Fruit fly (Drosophila melanogaster) whole organism, embryonic: ENCODE results near the gene superdeath.

ENCODE experiments used
- CG10209 ChIP-seq: fragments of 200-800 bp; sonication (Bioruptor generic); optimal IDR thresholded peaks from 3 replicates; lab custom pipeline; 2017; ENCODE audit warnings: missing biosample characterization, mild to moderate bottlenecking, missing genetic modification characterization, missing genetic modification reagents
- CG10267 ChIP-seq: fragments of 200-800 bp; sonication (Bioruptor generic); optimal IDR thresholded peaks from 2 replicates; lab custom pipeline; 2018; ENCODE audit warnings: missing biosample characterization, mild to moderate bottlenecking, missing genetic modification characterization, moderate library complexity
- CG11560 ChIP-seq: fragments of 200-800 bp; sonication (Bioruptor generic); IDR thresholded peaks from 3 replicates; pipeline ENCODE4 v1.3.6; 2022; ENCODE audit warnings: missing biosample characterization, missing genetic modification characterization
- CG12236 ChIP-seq: fragments of 200-800 bp; sonication (Bioruptor generic); optimal IDR thresholded peaks from 2 replicates; lab custom pipeline; 2016; ENCODE audit warnings: missing biosample characterization, missing genetic modification characterization
- CG13775 ChIP-seq: fragments of 200-800 bp; sonication (Bioruptor generic); optimal IDR thresholded peaks from 3 replicates; lab custom pipeline; 2017; ENCODE audit warnings: missing biosample characterization, mild to moderate bottlenecking, missing genetic modification characterization
- CG16863 ChIP-seq: fragments of 200-800 bp; sonication (Bioruptor generic); optimal IDR thresholded peaks from 3 replicates; lab custom pipeline; 2016; ENCODE audit warnings: missing biosample characterization, missing genetic modification characterization
- CG30431 ChIP-seq: fragments of 200-800 bp; sonication (Bioruptor generic); optimal IDR thresholded peaks from 2 replicates; lab custom pipeline; 2017; ENCODE audit warnings: missing biosample characterization, missing genetic modification characterization
- CG3065 ChIP-seq: fragments of 200-800 bp; sonication (Bioruptor generic); optimal IDR thresholded peaks from 2 replicates; lab custom pipeline; 2016; ENCODE audit warnings: missing biosample characterization, missing genetic modification characterization
- CG31224 ChIP-seq: fragments of 200-800 bp; sonication (Bioruptor generic); IDR thresholded peaks from 2 replicates; pipeline ENCODE4 v1.3.6; 2022; ENCODE audit warnings: missing biosample characterization, missing genetic modification characterization
- CG4820 ChIP-seq: fragments of 200-800 bp; sonication (Bioruptor generic); optimal IDR thresholded peaks from 3 replicates; lab custom pipeline; 2016; ENCODE audit warnings: missing biosample characterization, missing genetic modification characterization
- CG6175 ChIP-seq: fragments of 200-800 bp; sonication (Bioruptor generic); IDR thresholded peaks from 3 replicates; pipeline ENCODE4 v1.3.6; 2022; ENCODE audit warnings: missing biosample characterization, missing genetic modification characterization
- CG6254 ChIP-seq: fragments of 200-800 bp; sonication (Bioruptor generic); optimal IDR thresholded peaks from 3 replicates; lab custom pipeline; 2017; ENCODE audit warnings: mild to moderate bottlenecking, missing biosample characterization, missing genetic modification reagents, missing genetic modification characterization
- CG6813 ChIP-seq: fragments of 200-800 bp; sonication (Bioruptor generic); optimal IDR thresholded peaks from 2 replicates; lab custom pipeline; 2017; ENCODE audit warnings: missing biosample characterization, missing genetic modification characterization, mild to moderate bottlenecking, moderate library complexity, missing genetic modification reagents
- CG7357 ChIP-seq: fragments of 200-800 bp; sonication (Bioruptor generic); IDR thresholded peaks from 3 replicates; pipeline ENCODE4 v1.3.6; 2022; ENCODE audit warnings: missing biosample characterization, missing genetic modification characterization
- CG7372 ChIP-seq: fragments of 200-800 bp; sonication (Bioruptor generic); IDR thresholded peaks from 2 replicates; pipeline ENCODE4 v1.3.6; 2022; ENCODE audit warnings: missing biosample characterization, missing genetic modification characterization
- CG7963 ChIP-seq: fragments of 200-800 bp; sonication (Bioruptor generic); IDR thresholded peaks from 3 replicates; pipeline ENCODE4 v1.3.6; 2022; ENCODE audit warnings: missing biosample characterization, missing genetic modification characterization; ENCODE audit not compliant: partially characterized antibody
- CG9437 ChIP-seq: fragments of 200-800 bp; sonication (Bioruptor generic); optimal IDR thresholded peaks from 2 replicates; lab custom pipeline; 2018; ENCODE audit warnings: missing biosample characterization, mild to moderate bottlenecking, missing genetic modification characterization
- Dad ChIP-seq: fragments of 200-800 bp; sonication (Bioruptor generic); optimal IDR thresholded peaks from 3 replicates; lab custom pipeline; 2016; ENCODE audit warnings: missing biosample characterization, missing genetic modification characterization
- Dip2 ChIP-seq: fragments of 200-800 bp; sonication (Bioruptor generic); IDR thresholded peaks from 2 replicates; pipeline ENCODE4 v1.3.6; 2022; ENCODE audit warnings: missing biosample characterization, missing genetic modification characterization
- Dll ChIP-seq: fragments of 200-800 bp; sonication (Bioruptor generic); IDR thresholded peaks from 4 replicates; pipeline ENCODE4 v1.3.6; 2022; ENCODE audit warnings: missing biosample characterization, missing genetic modification characterization; ENCODE audit not compliant: partially characterized antibody
- Doc2 ChIP-seq: fragments of 200-800 bp; sonication (Bioruptor generic); IDR thresholded peaks from 2 replicates; pipeline ENCODE4 v1.3.6; 2022; ENCODE audit warnings: missing biosample characterization, missing genetic modification characterization
- Fer1 ChIP-seq: fragments of 200-800 bp; sonication (Bioruptor generic); optimal IDR thresholded peaks from 2 replicates; lab custom pipeline; 2017; ENCODE audit warnings: missing biosample characterization, mild to moderate bottlenecking, missing genetic modification characterization
- Gsc ChIP-seq: fragments of 200-800 bp; sonication (Bioruptor generic); IDR thresholded peaks from 2 replicates; pipeline ENCODE4 v1.3.6; 2022; ENCODE audit warnings: missing biosample characterization, missing genetic modification characterization
- H2.0 ChIP-seq: fragments of 200-800 bp; sonication (Bioruptor generic); IDR thresholded peaks from 2 replicates; pipeline ENCODE4 v1.3.6; 2022; ENCODE audit warnings: missing biosample characterization, missing genetic modification characterization
- Hand ChIP-seq: fragments of 200-800 bp; sonication (Bioruptor generic); optimal IDR thresholded peaks from 2 replicates; lab custom pipeline; 2017; ENCODE audit warnings: mild to moderate bottlenecking, missing biosample characterization, missing genetic modification reagents, missing genetic modification characterization
- MTF-1 ChIP-seq: fragments of 200-800 bp; sonication (Bioruptor generic); optimal IDR thresholded peaks from 2 replicates; lab custom pipeline; 2018; ENCODE audit warnings: missing biosample characterization, mild to moderate bottlenecking, missing genetic modification characterization, borderline replicate concordance
- Mad ChIP-seq: fragments of 200-800 bp; sonication (Bioruptor generic); optimal IDR thresholded peaks from 2 replicates; lab custom pipeline; 2016; ENCODE audit warnings: missing biosample characterization, missing genetic modification characterization
- Max ChIP-seq: fragments of 200-800 bp; sonication (Bioruptor generic); optimal IDR thresholded peaks from 2 replicates; lab custom pipeline; 2016; ENCODE audit warnings: missing biosample characterization, mild to moderate bottlenecking, missing genetic modification characterization
- Six4 ChIP-seq: fragments of 200-800 bp; sonication (Bioruptor generic); optimal IDR thresholded peaks from 2 replicates; lab custom pipeline; 2016; ENCODE audit warnings: missing biosample characterization, missing genetic modification characterization
- Sox100B ChIP-seq: fragments of 200-800 bp; sonication (Bioruptor generic); optimal IDR thresholded peaks from 3 replicates; lab custom pipeline; 2018; ENCODE audit warnings: missing biosample characterization, mild to moderate bottlenecking, missing genetic modification characterization
- caup ChIP-seq: fragments of 200-800 bp; sonication (Bioruptor generic); optimal IDR thresholded peaks from 3 replicates; lab custom pipeline; 2017; ENCODE audit warnings: missing biosample characterization, mild to moderate bottlenecking, missing genetic modification characterization, moderate library complexity; ENCODE audit not compliant: severe bottlenecking
- chm ChIP-seq: fragments of 200-800 bp; sonication (Bioruptor generic); IDR thresholded peaks from 2 replicates; pipeline ENCODE4 v1.3.6; 2022; ENCODE audit warnings: missing biosample characterization, missing genetic modification characterization
- dm ChIP-seq: fragments of 200-800 bp; sonication (Bioruptor generic); optimal IDR thresholded peaks from 3 replicates; lab custom pipeline; 2016; ENCODE audit warnings: missing biosample characterization, missing genetic modification characterization
- dysf ChIP-seq: fragments of 200-800 bp; sonication (Bioruptor generic); IDR thresholded peaks from 3 replicates; pipeline ENCODE4 v1.3.6; 2022; ENCODE audit warnings: missing biosample characterization, missing genetic modification characterization
- eyg ChIP-seq: fragments of 200-800 bp; sonication (Bioruptor generic); optimal IDR thresholded peaks from 3 replicates; lab custom pipeline; 2016; ENCODE audit warnings: missing biosample characterization, missing genetic modification characterization
- fd96Cb ChIP-seq: fragments of 200-800 bp; sonication (Bioruptor generic); optimal IDR thresholded peaks from 2 replicates; lab custom pipeline; 2018; ENCODE audit warnings: missing biosample characterization, mild to moderate bottlenecking, missing genetic modification characterization, moderate library complexity
- ftz-f1 ChIP-seq: fragments of 200-800 bp; sonication (Bioruptor generic); optimal IDR thresholded peaks from 2 replicates; lab custom pipeline; 2016; ENCODE audit warnings: missing biosample characterization, missing genetic modification characterization
- gcm ChIP-seq: fragments of 200-800 bp; sonication (Bioruptor generic); optimal IDR thresholded peaks from 2 replicates; lab custom pipeline; 2019; ENCODE audit warnings: missing biosample characterization, mild to moderate bottlenecking, missing genetic modification characterization, moderate library complexity
- ind ChIP-seq: fragments of 200-800 bp; sonication (Bioruptor generic); optimal IDR thresholded peaks from 3 replicates; lab custom pipeline; 2016; ENCODE audit warnings: missing biosample characterization, missing genetic modification characterization
- nerfin-1 ChIP-seq: fragments of 200-800 bp; sonication (Bioruptor generic); optimal IDR thresholded peaks from 3 replicates; lab custom pipeline; 2019; ENCODE audit warnings: missing biosample characterization, mild to moderate bottlenecking, missing genetic modification characterization, moderate library complexity
- ro ChIP-seq: fragments of 200-800 bp; sonication (Bioruptor generic); IDR thresholded peaks from 2 replicates; pipeline ENCODE4 v1.3.6; 2022; ENCODE audit warnings: missing biosample characterization, missing genetic modification characterization
- sens ChIP-seq: fragments of 200-800 bp; sonication (Bioruptor generic); peaks from one replicate; lab custom pipeline; 2016; ENCODE audit warnings: missing biosample characterization, missing genetic modification characterization
- sna ChIP-seq: fragments of 200-800 bp; sonication (Bioruptor generic); IDR thresholded peaks from 2 replicates; pipeline ENCODE4 v1.3.6; 2022; ENCODE audit warnings: missing biosample characterization, missing genetic modification characterization; ENCODE audit not compliant: partially characterized antibody
- tap ChIP-seq: fragments of 200-800 bp; optimal IDR thresholded peaks from 3 replicates; lab custom pipeline; 2019; ENCODE audit warnings: missing biosample characterization, mild to moderate bottlenecking, missing genetic modification characterization, moderate library complexity
- tx ChIP-seq: fragments of 200-800 bp; sonication (Bioruptor generic); optimal IDR thresholded peaks from 2 replicates; lab custom pipeline; 2016; ENCODE audit warnings: missing biosample characterization, missing genetic modification characterization
- vvl ChIP-seq: fragments of 200-800 bp; sonication (Bioruptor generic); IDR thresholded peaks from 2 replicates; pipeline ENCODE4 v1.3.6; 2022; ENCODE audit warnings: missing biosample characterization, missing genetic modification characterization
- zen2 ChIP-seq: fragments of 200-800 bp; sonication (Bioruptor generic); IDR thresholded peaks from 3 replicates; pipeline ENCODE4 v1.3.6; 2022; ENCODE audit warnings: missing biosample characterization, missing genetic modification characterization; ENCODE audit not compliant: partially characterized antibody
- zfh2 ChIP-seq: fragments of 200-800 bp; sonication (Bioruptor generic); optimal IDR thresholded peaks from 2 replicates; lab custom pipeline; 2016; ENCODE audit warnings: missing biosample characterization, missing genetic modification characterization

Gene superdeath

dm6 chr3R:29157418-29158398 is 19.2 kb downstream of the superdeath start, which contains the start of gene rdog (continued):
- peak; percentile 80 for TF ChIP-seq ind (GFP tag; lab: Kevin White, UChicago)
- peak; percentile 41 for TF ChIP-seq Dad
- no peak for TF ChIP-seq CG11560 (tag; lab: Robert Waterston, UW)
- TF ChIP-seq vvl (GFP tag; lab: Robert Waterston, UW): peak; percentile 56; the same call in 1 of the 2 replicates
- TF ChIP-seq CG6254 (GFP tag; lab: Kevin White, UChicago): peak; percentile 41
- peak; percentile 93 for TF ChIP-seq Max (GFP tag; lab: Kevin White, UChicago)
- no peak for TF ChIP-seq ro (GFP tag; lab: Robert Waterston, UW)
- peak; percentile 75 for TF ChIP-seq caup
- TF ChIP-seq Dip2: no peak
- TF ChIP-seq chm (GFP tag; lab: Robert Waterston, UW): 0 out of 2 replicates have a peak, but pooled peaks have one; percentile 36
- peak; percentile 98 for TF ChIP-seq sens
- peak; percentile 73 for TF ChIP-seq fd96Cb (tag; lab: Kevin White, UChicago)
- peak; percentile 73 for TF ChIP-seq Hand (GFP tag; lab: Kevin White, UChicago)
- no peak for TF ChIP-seq Doc2
- no peak for TF ChIP-seq CG7372 (GFP tag; lab: Robert Waterston, UW)
- TF ChIP-seq CG12236 (GFP tag; lab: Kevin White, UChicago): peak; percentile 68
- TF ChIP-seq nerfin-1 (tag; lab: Kevin White, UChicago): peak; percentile 71
- peak; percentile 84 for TF ChIP-seq CG13775 (GFP tag; lab: Kevin White, UChicago)
- TF ChIP-seq Gsc (GFP tag; lab: Robert Waterston, UW): no peak; the same call in 1 of the 2 replicates
- peak; percentile 56; the same call in 2 of the 3 replicates for TF ChIP-seq CG7357 (GFP tag; lab: Robert Waterston, UW)
- TF ChIP-seq Fer1 (GFP tag; lab: Kevin White, UChicago): peak; percentile 79
- TF ChIP-seq CG10209 (GFP tag; lab: Kevin White, UChicago): peak; percentile 81
- peak; percentile 4 for TF ChIP-seq CG6813 (GFP tag; lab: Kevin White, UChicago)
- peak; percentile 85 for TF ChIP-seq CG4820 (GFP tag; lab: Kevin White, UChicago)
- peak; percentile 67 for TF ChIP-seq CG3065 (GFP tag; lab: Kevin White, UChicago)
- TF ChIP-seq tap (tag; lab: Kevin White, UChicago): peak; percentile 73
- peak; percentile 83 for TF ChIP-seq CG16863 (GFP tag; lab: Kevin White, UChicago)
- TF ChIP-seq ftz-f1 (GFP tag; lab: Kevin White, UChicago): peak; percentile 15
- TF ChIP-seq zen2 (GFP tag; lab: Robert Waterston, UW): no peak
- peak; percentile 62 for TF ChIP-seq CG30431 (GFP tag; lab: Kevin White, UChicago)
- TF ChIP-seq CG10267 (tag; lab: Kevin White, UChicago): peak; percentile 78
- TF ChIP-seq H2.0 (GFP tag; lab: Robert Waterston, UW): peak; percentile 36; the same call in 1 of the 2 replicates
- TF ChIP-seq tx (GFP tag; lab: Kevin White, UChicago): peak; percentile 64
- peak; percentile 76 for TF ChIP-seq zfh2
- TF ChIP-seq Sox100B (GFP tag; lab: Kevin White, UChicago): no peak
- peak; percentile 77 for TF ChIP-seq dysf (GFP tag; lab: Robert Waterston, UW)
- TF ChIP-seq CG31224 (GFP tag; lab: Robert Waterston, UW): no peak; the same call in 1 of the 2 replicates
- TF ChIP-seq dm: peak; percentile 78
- TF ChIP-seq eyg (GFP tag; lab: Kevin White, UChicago): peak; percentile 33
- TF ChIP-seq CG9437: peak; percentile 83
- TF ChIP-seq sna: no peak
- TF ChIP-seq Dll: no peak
- TF ChIP-seq MTF-1 (GFP tag; lab: Kevin White, UChicago): no peak
- peak; percentile 75 for TF ChIP-seq Six4 (GFP tag; lab: Kevin White, UChicago)
- no peak for TF ChIP-seq CG7963 (GFP tag; lab: Robert Waterston, UW)
- peak; percentile 76 for TF ChIP-seq Mad (GFP tag; lab: Kevin White, UChicago)
- peak; percentile 68 for TF ChIP-seq gcm (GFP tag; lab: Kevin White, UChicago)
- TF ChIP-seq CG6175 (GFP tag; lab: Robert Waterston, UW): 0 out of 3 replicates have a peak, but pooled peaks have one; percentile 34
